Fruit fly (Drosophila melanogaster) whole organism, embryonic: ENCODE measurements around the gene CAHbeta.

ENCODE experiments used
- Atf-2 ChIP-seq: fragments of 200-800 bp; sonication (Bioruptor generic); optimal IDR thresholded peaks from 2 replicates; lab custom pipeline; 2016; ENCODE audit warnings: missing biosample characterization, missing genetic modification characterization
- B-H2 ChIP-seq: fragments of 200-800 bp; sonication (Bioruptor generic); optimal IDR thresholded peaks from 2 replicates; lab custom pipeline; 2018; ENCODE audit warnings: missing biosample characterization, mild to moderate bottlenecking, missing genetic modification characterization
- CG10274 ChIP-seq: fragments of 200-800 bp; sonication (Bioruptor generic); optimal IDR thresholded peaks from 3 replicates; lab custom pipeline; 2017; ENCODE audit warnings: missing biosample characterization, mild to moderate bottlenecking, missing genetic modification characterization
- CG10543 ChIP-seq: fragments of 200-800 bp; sonication (Bioruptor generic); optimal IDR thresholded peaks from 3 replicates; lab custom pipeline; 2017; ENCODE audit warnings: missing biosample characterization, mild to moderate bottlenecking, missing genetic modification characterization, moderate library complexity
- CG11247 ChIP-seq: fragments of 200-800 bp; sonication (Bioruptor generic); IDR thresholded peaks from 2 replicates; pipeline ENCODE4 v1.3.6; 2022; ENCODE audit warnings: missing biosample characterization, missing genetic modification characterization
- CG11398 ChIP-seq: fragments of 200-800 bp; sonication (Bioruptor generic); optimal IDR thresholded peaks from 2 replicates; lab custom pipeline; 2016; ENCODE audit warnings: missing biosample characterization, missing genetic modification characterization
- CG13287 ChIP-seq: fragments of 200-800 bp; sonication (Bioruptor generic); IDR thresholded peaks from 2 replicates; pipeline ENCODE4 v1.3.6; 2022; ENCODE audit warnings: missing biosample characterization, missing genetic modification characterization; ENCODE audit not compliant: partially characterized antibody
- CG14050 ChIP-seq: fragments of 200-800 bp; sonication (Bioruptor generic); IDR thresholded peaks from 3 replicates; pipeline ENCODE4 v1.3.6; 2022; ENCODE audit warnings: missing biosample characterization, missing genetic modification characterization
- CG17186 ChIP-seq: fragments of 200-800 bp; sonication (Bioruptor generic); optimal IDR thresholded peaks from 3 replicates; lab custom pipeline; 2017; ENCODE audit warnings: missing biosample characterization, missing genetic modification reagents, missing genetic modification characterization
- CG17328 ChIP-seq: fragments of 200-800 bp; sonication (Bioruptor generic); IDR thresholded peaks from 2 replicates; pipeline ENCODE4 v1.3.6; 2022; ENCODE audit warnings: missing biosample characterization, missing genetic modification characterization
- CG18011 ChIP-seq: fragments of 200-800 bp; sonication (Bioruptor generic); optimal IDR thresholded peaks from 2 replicates; lab custom pipeline; 2017; ENCODE audit warnings: missing biosample characterization, missing genetic modification characterization, mild to moderate bottlenecking, moderate library complexity, missing genotype
- CG3407 ChIP-seq: fragments of 200-800 bp; sonication (Bioruptor generic); optimal IDR thresholded peaks from 2 replicates; lab custom pipeline; 2018; ENCODE audit warnings: missing biosample characterization, mild to moderate bottlenecking, missing genetic modification characterization
- CG4360 ChIP-seq: fragments of 200-800 bp; sonication (Bioruptor generic); IDR thresholded peaks from 2 replicates; pipeline ENCODE4 v1.3.6; 2022; ENCODE audit warnings: missing biosample characterization, missing genetic modification characterization
- CG4707 ChIP-seq: fragments of 200-800 bp; sonication (Bioruptor generic); optimal IDR thresholded peaks from 2 replicates; lab custom pipeline; 2018; ENCODE audit warnings: missing biosample characterization, mild to moderate bottlenecking, missing genetic modification characterization, moderate library complexity
- CG4820 ChIP-seq: fragments of 200-800 bp; sonication (Bioruptor generic); optimal IDR thresholded peaks from 3 replicates; lab custom pipeline; 2016; ENCODE audit warnings: missing biosample characterization, missing genetic modification characterization
- CG6689 ChIP-seq: fragments of 200-800 bp; sonication (Bioruptor generic); IDR thresholded peaks from 2 replicates; pipeline ENCODE4 v1.3.6; 2022; ENCODE audit warnings: missing biosample characterization, missing genetic modification characterization
- CG8924 ChIP-seq: fragments of 200-800 bp; optimal IDR thresholded peaks from 3 replicates; lab custom pipeline; 2019; ENCODE audit warnings: missing biosample characterization, mild to moderate bottlenecking, missing genetic modification characterization, moderate library complexity
- CG9215 ChIP-seq: fragments of 200-800 bp; sonication (Bioruptor generic); IDR thresholded peaks from 2 replicates; pipeline ENCODE4 v1.3.6; 2022; ENCODE audit warnings: missing biosample characterization, missing genetic modification characterization
- CG9609 ChIP-seq: fragments of 200-800 bp; sonication (Bioruptor generic); optimal IDR thresholded peaks from 3 replicates; lab custom pipeline; 2016; ENCODE audit warnings: missing biosample characterization, missing genetic modification characterization
- CG9727 ChIP-seq: fragments of 200-800 bp; sonication (Bioruptor generic); optimal IDR thresholded peaks from 3 replicates; lab custom pipeline; 2017; ENCODE audit warnings: missing biosample characterization, mild to moderate bottlenecking, missing genetic modification characterization
- CTCF ChIP-seq: fragments of 200-800 bp; sonication (Bioruptor generic); optimal IDR thresholded peaks from 2 replicates; lab custom pipeline; 2017; ENCODE audit warnings: missing biosample characterization, mild to moderate bottlenecking, missing genetic modification characterization, moderate library complexity
- D19A ChIP-seq: fragments of 200-800 bp; optimal IDR thresholded peaks from 3 replicates; lab custom pipeline; 2019; ENCODE audit warnings: missing biosample characterization, mild to moderate bottlenecking, missing genetic modification characterization, moderate library complexity
- Dbx ChIP-seq: fragments of 200-800 bp; sonication (Bioruptor generic); IDR thresholded peaks from 3 replicates; pipeline ENCODE4 v1.3.6; 2022; ENCODE audit warnings: missing biosample characterization, missing genetic modification characterization
- Ets65A ChIP-seq: fragments of 200-800 bp; sonication (Bioruptor generic); peaks from one replicate; lab custom pipeline; 2016; ENCODE audit warnings: missing biosample characterization, missing genetic modification characterization
- Lpt ChIP-seq: fragments of >200 bp; optimal IDR thresholded peaks from 2 replicates; lab custom pipeline; 2018; ENCODE audit warnings: missing biosample characterization, missing genetic modification characterization
- Med ChIP-seq: fragments of 200-800 bp; sonication (Bioruptor generic); peaks from one replicate; lab custom pipeline; 2016; ENCODE audit warnings: missing biosample characterization, missing genetic modification characterization, mild to moderate bottlenecking, inconsistent platforms, moderate library complexity
- NC2β ChIP-seq: fragments of 200-800 bp; sonication (Bioruptor generic); optimal IDR thresholded peaks from 2 replicates; lab custom pipeline; 2016; ENCODE audit warnings: missing biosample characterization, missing genetic modification characterization
- Side ChIP-seq: fragments of 200-800 bp; sonication (Bioruptor generic); optimal IDR thresholded peaks from 2 replicates; lab custom pipeline; 2016; ENCODE audit warnings: missing biosample characterization, missing genetic modification characterization
- Six4 ChIP-seq: fragments of 200-800 bp; sonication (Bioruptor generic); optimal IDR thresholded peaks from 2 replicates; lab custom pipeline; 2016; ENCODE audit warnings: missing biosample characterization, missing genetic modification characterization
- Sox102F ChIP-seq: fragments of 200-800 bp; sonication (Bioruptor generic); optimal IDR thresholded peaks from 2 replicates; lab custom pipeline; 2018; ENCODE audit warnings: missing biosample characterization, mild to moderate bottlenecking, missing genetic modification characterization, moderate library complexity
- cad ChIP-seq: fragments of >200 bp; optimal IDR thresholded peaks from 2 replicates; lab custom pipeline; 2017; ENCODE audit warnings: missing biosample characterization, missing genetic modification characterization
- caup ChIP-seq: fragments of 200-800 bp; sonication (Bioruptor generic); optimal IDR thresholded peaks from 3 replicates; lab custom pipeline; 2017; ENCODE audit warnings: missing biosample characterization, mild to moderate bottlenecking, missing genetic modification characterization, moderate library complexity; ENCODE audit not compliant: severe bottlenecking
- danr ChIP-seq: fragments of 200-800 bp; sonication (Bioruptor generic); IDR thresholded peaks from 2 replicates; pipeline ENCODE4 v1.3.6; 2022; ENCODE audit warnings: missing biosample characterization, missing genetic modification characterization
- esg ChIP-seq: fragments of 200-800 bp; sonication (Bioruptor generic); conservative IDR thresholded peaks from 2 replicates; pipeline ENCODE4 v1.3.6; 2022; ENCODE audit warnings: missing biosample characterization, missing genetic modification characterization
- gt ChIP-seq: fragments of 200-800 bp; sonication (Bioruptor generic); IDR thresholded peaks from 2 replicates; pipeline ENCODE4 v1.3.6; 2022; ENCODE audit warnings: missing biosample characterization, missing genetic modification characterization
- hb ChIP-seq: fragments of 200-800 bp; sonication (Bioruptor generic); IDR thresholded peaks from 3 replicates; pipeline ENCODE4 v1.3.6; 2022; ENCODE audit warnings: missing biosample characterization, missing genetic modification characterization; ENCODE audit not compliant: partially characterized antibody
- jing ChIP-seq: fragments of 200-800 bp; sonication (Bioruptor generic); optimal IDR thresholded peaks from 2 replicates; lab custom pipeline; 2018; ENCODE audit warnings: missing biosample characterization, mild to moderate bottlenecking, missing genetic modification characterization
- jumu ChIP-seq: fragments of 200-800 bp; sonication (Bioruptor generic); optimal IDR thresholded peaks from 3 replicates; lab custom pipeline; 2016; ENCODE audit warnings: missing biosample characterization, missing genetic modification characterization
- kay ChIP-seq: fragments of 200-800 bp; sonication (Bioruptor generic); optimal IDR thresholded peaks from 2 replicates; lab custom pipeline; 2016; ENCODE audit warnings: missing biosample characterization, missing genetic modification characterization
- kni ChIP-seq: fragments of 200-800 bp; sonication (Bioruptor generic); optimal IDR thresholded peaks from 3 replicates; lab custom pipeline; 2017; ENCODE audit warnings: mild to moderate bottlenecking, missing biosample characterization, missing genetic modification reagents, missing genetic modification characterization
- knrl ChIP-seq: fragments of 200-800 bp; sonication (Bioruptor generic); IDR thresholded peaks from 3 replicates; pipeline ENCODE4 v1.3.6; 2022; ENCODE audit warnings: missing biosample characterization, missing genetic modification characterization; ENCODE audit not compliant: partially characterized antibody
- lab ChIP-seq: fragments of 200-800 bp; sonication (Bioruptor generic); optimal IDR thresholded peaks from 3 replicates; lab custom pipeline; 2017; ENCODE audit warnings: missing biosample characterization, missing genetic modification characterization, mild to moderate bottlenecking, moderate library complexity, missing genetic modification reagents
- maf-S ChIP-seq: fragments of 200-800 bp; sonication (Bioruptor generic); optimal IDR thresholded peaks from 2 replicates; lab custom pipeline; 2016; ENCODE audit warnings: missing biosample characterization, missing genetic modification characterization
- nerfin-1 ChIP-seq: fragments of 200-800 bp; sonication (Bioruptor generic); optimal IDR thresholded peaks from 3 replicates; lab custom pipeline; 2019; ENCODE audit warnings: missing biosample characterization, mild to moderate bottlenecking, missing genetic modification characterization, moderate library complexity
- oc ChIP-seq: fragments of 200-800 bp; sonication (Bioruptor generic); optimal IDR thresholded peaks from 2 replicates; lab custom pipeline; 2018; ENCODE audit warnings: missing biosample characterization, mild to moderate bottlenecking, missing genetic modification characterization, moderate library complexity
- pho ChIP-seq: fragments of 200-800 bp; sonication (Bioruptor generic); optimal IDR thresholded peaks from 2 replicates; lab custom pipeline; 2016; ENCODE audit warnings: missing biosample characterization, missing genetic modification characterization
- pita ChIP-seq: fragments of 200-800 bp; sonication (Bioruptor generic); optimal IDR thresholded peaks from 2 replicates; lab custom pipeline; 2017; ENCODE audit warnings: missing biosample characterization, mild to moderate bottlenecking, missing genetic modification characterization
- sima ChIP-seq: fragments of 200-800 bp; sonication (Bioruptor generic); optimal IDR thresholded peaks from 2 replicates; lab custom pipeline; 2016; ENCODE audit warnings: missing biosample characterization, missing genetic modification characterization
- sqz ChIP-seq: fragments of 200-800 bp; sonication (Bioruptor generic); optimal IDR thresholded peaks from 3 replicates; lab custom pipeline; 2018; ENCODE audit warnings: missing biosample characterization, mild to moderate bottlenecking, missing genetic modification characterization
- tna ChIP-seq: fragments of 200-800 bp; sonication (Bioruptor generic); IDR thresholded peaks from 2 replicates; pipeline ENCODE4 v1.3.6; 2022; ENCODE audit warnings: missing biosample characterization, missing genetic modification characterization; ENCODE audit not compliant: partially characterized antibody

The CAHbeta gene

dm6 chr3R:8931777-8932345 is 48.8 kb upstream of the CAHbeta start, which contains the start of gene pyd (continued):
- no peak; the same call in 2 of the 3 replicates for TF ChIP-seq knrl (GFP tag; lab: Robert Waterston, UW)
- peak; percentile 60 for TF ChIP-seq lab (GFP tag; lab: Kevin White, UChicago)
- TF ChIP-seq CTCF (GFP tag; lab: Kevin White, UChicago) = peak; percentile 36
- TF ChIP-seq CG14050 (GFP tag; lab: Robert Waterston, UW) = 0 out of 3 replicates have a peak, but pooled peaks have one; percentile 34
- peak; percentile 43 for TF ChIP-seq CG9609 (GFP tag; lab: Kevin White, UChicago)
- TF ChIP-seq jing (GFP tag; lab: Kevin White, UChicago) = no peak
- TF ChIP-seq CG18011 (GFP tag; lab: Kevin White, UChicago) = peak; percentile 43
- peak; percentile 31 for TF ChIP-seq Atf-2 (GFP tag; lab: Kevin White, UChicago)
- TF ChIP-seq danr (GFP tag; lab: Robert Waterston, UW) = peak; percentile 23; the same call in 1 of the 2 replicates
- peak; percentile 74 for TF ChIP-seq CG17186 (GFP tag; lab: Kevin White, UChicago)
- peak; percentile 66 for TF ChIP-seq CG13287 (GFP tag; lab: Robert Waterston, UW)
- TF ChIP-seq pita (GFP tag; lab: Kevin White, UChicago) = no peak
- peak; percentile 46 for TF ChIP-seq maf-S (GFP tag; lab: Kevin White, UChicago)
- peak; percentile 80 for TF ChIP-seq CG8924 (tag; lab: Kevin White, UChicago)
- peak; percentile 21 for TF ChIP-seq B-H2 (GFP tag; lab: Kevin White, UChicago)
- TF ChIP-seq CG10543 (GFP tag; lab: Kevin White, UChicago) = peak; percentile 74
- peak; percentile 17 for TF ChIP-seq kay (GFP tag; lab: Kevin White, UChicago)
- peak; percentile 31 for TF ChIP-seq sqz (GFP tag; lab: Kevin White, UChicago)
- no peak for TF ChIP-seq esg
- peak; percentile 84 for TF ChIP-seq oc (tag; lab: Kevin White, UChicago)
- peak; percentile 65; the same call in 2 of the 3 replicates for TF ChIP-seq Dbx (GFP tag; lab: Robert Waterston, UW)
- TF ChIP-seq Side (GFP tag; lab: Kevin White, UChicago) = peak; percentile 55
- peak; percentile 53 for TF ChIP-seq NC2β
- TF ChIP-seq cad = no peak
- TF ChIP-seq jumu = peak; percentile 54
- peak; percentile 58 for TF ChIP-seq CG9215 (GFP tag; lab: Robert Waterston, UW)
- TF ChIP-seq pho = peak; percentile 56
- TF ChIP-seq CG3407 (GFP tag; lab: Kevin White, UChicago) = peak; percentile 8
- peak; percentile 47 for TF ChIP-seq D19A
- 0 out of 2 replicates have a peak, but pooled peaks have one; percentile 27 for TF ChIP-seq CG17328 (GFP tag; lab: Robert Waterston, UW)
- TF ChIP-seq CG4360 (GFP tag; lab: Robert Waterston, UW) = peak; percentile 38; the same call in 1 of the 2 replicates
- peak; percentile 35 for TF ChIP-seq Six4 (GFP tag; lab: Kevin White, UChicago)
- TF ChIP-seq sima (GFP tag; lab: Kevin White, UChicago) = peak; percentile 23
- peak; percentile 62 for TF ChIP-seq CG9727
- TF ChIP-seq CG4707 (GFP tag; lab: Kevin White, UChicago) = peak; percentile 3
- peak; percentile 45 for TF ChIP-seq CG6689 (GFP tag; lab: Robert Waterston, UW)
- TF ChIP-seq Ets65A (GFP tag; lab: Kevin White, UChicago) = peak; percentile 95
- TF ChIP-seq kni (GFP tag; lab: Kevin White, UChicago) = peak; percentile 80
- peak; percentile 58 for TF ChIP-seq nerfin-1 (tag; lab: Kevin White, UChicago)
- TF ChIP-seq CG11247 (GFP tag; lab: Robert Waterston, UW) = no peak
- no peak for TF ChIP-seq gt
- TF ChIP-seq CG4820 (GFP tag; lab: Kevin White, UChicago) = peak; percentile 50
- no peak for TF ChIP-seq Lpt (GFP tag; lab: Kevin White, UChicago)
- peak; percentile 30; the same call in 1 of the 2 replicates for TF ChIP-seq tna (GFP tag; lab: Robert Waterston, UW)
- no peak for TF ChIP-seq CG11398 (GFP tag; lab: Kevin White, UChicago)
- TF ChIP-seq hb (GFP tag; lab: Robert Waterston, UW) = no peak
- peak; percentile 84 for TF ChIP-seq Med (GFP tag; lab: Kevin White, UChicago)
- TF ChIP-seq caup = peak; percentile 61
- no peak for TF ChIP-seq CG10274 (GFP tag; lab: Kevin White, UChicago)
- TF ChIP-seq Sox102F (GFP tag; lab: Kevin White, UChicago) = peak; percentile 31
